Fruit fly (Drosophila melanogaster) S2 (cell line): ENCODE results near the gene xit.

Source experiments
- CG8478 ChIP-seq: fragments of >200 bp; optimal IDR thresholded peaks from 2 replicates; lab custom pipeline; 2018
- CTCF ChIP-seq, 2 experiments: fragments of >200 bp; optimal IDR thresholded peaks; 2 replicates each; lab custom pipeline; 2018

Gene xit

DNA sequence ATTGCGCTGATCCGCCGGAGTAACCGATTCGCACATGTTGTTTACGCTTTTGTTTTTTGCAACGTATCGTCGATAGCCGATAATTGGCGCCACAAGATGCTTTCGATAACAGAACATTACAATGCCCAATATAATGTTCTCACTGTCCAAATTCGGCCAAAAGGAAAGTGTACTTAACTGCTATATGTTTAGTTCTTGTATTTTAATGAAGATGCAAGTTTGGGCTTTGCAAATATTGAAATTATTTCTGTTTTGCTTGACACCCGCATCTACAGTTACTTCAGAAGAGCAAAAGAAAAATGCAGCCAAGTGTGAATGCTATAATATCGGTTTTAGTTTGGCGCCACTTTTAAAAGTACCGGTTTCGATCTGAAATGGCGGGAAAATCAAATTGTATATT, 31.8 kb downstream of the xit start:
- TF ChIP-seq CTCF (optimal IDR thresholded peaks at IDR 0.05; lab: Kevin White, UChicago) = no peak
- TF ChIP-seq CG8478 (lab: Kevin White, UChicago) = no peak

- TF ChIP-seq CG8478 (lab: Kevin White, UChicago) (no peak), CTCF (optimal IDR thresholded peaks at IDR 0.05; lab: Kevin White, UChicago) (no peak)
These were observed 32.6 kb downstream of the xit start for dm6 chrX:6853384-6853783.

DNA sequence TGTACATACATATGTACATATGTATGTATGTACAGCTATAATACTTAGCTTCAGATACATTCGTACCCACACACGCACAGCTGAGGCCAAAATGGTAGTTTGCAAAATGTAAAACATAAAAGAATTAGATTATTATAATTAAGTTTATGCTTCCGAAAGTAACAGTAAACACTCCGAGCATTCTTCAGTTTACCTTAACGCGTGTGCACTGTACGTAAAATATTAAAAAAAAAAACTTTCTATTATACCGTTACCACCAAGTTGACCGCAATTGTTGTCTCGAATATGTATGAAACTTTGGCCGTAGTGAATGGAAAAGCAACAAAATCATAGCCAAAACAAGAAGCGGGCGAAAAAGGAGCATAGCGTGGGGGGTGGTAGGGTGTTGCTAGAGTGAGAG, 33.7 kb downstream of the xit start:
- TF ChIP-seq CTCF (optimal IDR thresholded peaks at IDR 0.05; lab: Kevin White, UChicago) (no peak), CG8478 (lab: Kevin White, UChicago) (no peak)

DNA sequence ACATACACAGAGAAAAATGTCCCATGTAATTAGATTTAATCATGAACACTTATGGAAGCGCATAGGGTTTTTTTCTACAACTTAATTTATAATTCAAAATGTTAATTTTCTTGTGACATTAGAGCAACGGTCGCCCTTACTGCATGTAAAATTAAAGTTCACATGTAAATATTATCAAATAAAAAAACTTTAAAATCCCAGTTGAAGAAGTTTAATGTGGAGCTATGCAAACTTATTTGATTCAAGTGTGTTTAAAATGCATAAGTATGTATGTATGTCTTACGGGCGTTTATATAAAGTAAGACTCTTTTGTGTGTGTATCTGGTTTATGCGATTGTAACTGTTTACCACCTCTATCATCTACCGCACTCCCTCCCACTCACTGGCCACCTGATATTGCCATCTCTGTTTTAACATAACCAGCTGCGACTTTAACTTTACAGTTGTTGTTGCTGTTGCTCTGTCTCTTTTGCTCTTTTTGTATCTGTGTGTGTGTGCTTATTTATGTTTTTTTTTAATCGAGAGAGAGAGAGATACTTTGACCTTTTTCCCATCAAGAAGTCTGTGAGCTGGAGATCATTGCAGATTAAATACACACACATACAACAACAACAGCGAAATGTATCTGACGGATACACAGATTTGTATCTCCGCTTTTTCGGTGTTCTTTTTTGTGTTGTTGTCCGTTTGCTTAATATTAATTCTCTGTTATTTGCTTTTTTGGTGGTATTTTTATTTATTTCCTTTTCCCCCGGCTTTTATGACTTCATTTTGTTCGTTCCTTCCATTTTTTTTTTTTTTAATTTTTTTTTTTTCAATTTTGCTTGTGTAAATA, 34.8 kb downstream of the xit start:
- peak in 1 of 2 experiments; percentile 5 for TF ChIP-seq CTCF (optimal IDR thresholded peaks at IDR 0.05; lab: Kevin White, UChicago)
- no peak for TF ChIP-seq CG8478 (lab: Kevin White, UChicago)

DNA sequence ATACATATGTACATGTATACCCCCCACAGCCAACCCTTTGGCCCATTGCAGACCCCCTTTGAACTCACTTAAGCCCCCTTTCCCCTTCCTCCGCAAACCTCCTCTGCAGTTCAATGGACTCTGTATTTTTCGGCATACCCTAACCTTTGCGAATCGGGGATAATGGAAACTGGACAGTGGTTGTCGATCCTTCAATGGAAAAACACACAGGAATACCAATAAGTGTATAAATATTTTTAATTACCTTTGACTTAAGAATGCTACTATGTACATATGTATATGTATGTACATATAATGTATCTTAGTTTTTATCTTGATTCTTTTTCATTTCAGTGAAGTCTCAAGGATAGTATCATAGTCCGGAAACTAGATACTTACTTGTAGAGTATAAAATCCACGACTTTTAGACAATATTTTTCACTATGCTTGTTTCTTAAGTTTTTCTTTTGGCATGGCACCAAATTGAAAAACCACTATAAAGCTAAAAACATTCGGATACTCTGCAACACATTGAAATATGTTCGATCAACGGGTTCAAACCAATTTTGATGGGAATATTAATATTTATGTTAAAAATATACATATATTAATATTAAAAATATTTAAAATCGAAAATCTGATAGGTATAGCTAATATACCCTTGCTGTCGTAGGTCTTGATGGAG, 35.6 kb downstream of the xit start:
- TF ChIP-seq CG8478 (lab: Kevin White, UChicago) (no peak), CTCF (optimal IDR thresholded peaks at IDR 0.05; lab: Kevin White, UChicago) (no peak)

DNA sequence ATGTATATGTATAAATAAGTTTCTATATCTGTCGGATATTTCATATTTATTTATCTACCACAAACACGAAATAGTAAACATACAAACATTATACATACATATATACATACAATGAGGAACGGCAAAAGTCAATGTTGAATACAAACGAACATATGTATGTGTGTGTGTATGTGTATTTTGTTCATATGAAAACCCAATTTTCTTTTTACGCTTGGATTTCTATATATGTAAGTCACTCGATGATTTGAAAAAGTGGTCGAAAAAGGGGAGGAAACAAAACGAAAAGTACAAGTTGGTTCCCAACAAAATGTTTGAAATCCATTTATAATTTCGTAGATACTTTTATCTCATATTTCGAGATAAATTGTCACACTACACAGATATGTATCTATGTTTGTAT, 36.5 kb downstream of the xit start:
- TF ChIP-seq CTCF (optimal IDR thresholded peaks at IDR 0.05; lab: Kevin White, UChicago) = no peak
- no peak for TF ChIP-seq CG8478 (lab: Kevin White, UChicago)

- TF ChIP-seq CTCF (optimal IDR thresholded peaks at IDR 0.05; lab: Kevin White, UChicago) (no peak), CG8478 (lab: Kevin White, UChicago) (no peak)
These were observed 36.9 kb downstream of the xit start for dm6 chrX:6857693-6858092.

DNA sequence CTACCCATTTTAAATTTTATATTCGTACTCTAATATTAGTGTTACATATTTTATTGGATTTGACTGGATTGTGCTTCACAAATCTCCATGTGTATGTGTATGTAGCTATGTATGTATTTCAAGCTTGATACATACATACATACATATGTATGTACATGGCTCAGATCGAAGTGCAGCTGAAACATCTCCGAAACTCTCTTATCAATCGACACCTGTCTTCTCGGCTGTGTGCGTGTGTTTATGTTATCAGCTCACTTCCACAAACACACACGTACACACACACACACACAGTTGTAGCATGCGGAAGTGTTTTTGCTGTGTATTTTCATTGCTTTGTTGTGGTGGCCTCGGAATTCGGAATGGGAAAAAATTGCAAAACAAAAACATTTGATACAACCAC, 38.4 kb downstream of the xit start:
- TF ChIP-seq CG8478 (lab: Kevin White, UChicago) (no peak), CTCF (optimal IDR thresholded peaks at IDR 0.05; lab: Kevin White, UChicago) (no peak)

DNA sequence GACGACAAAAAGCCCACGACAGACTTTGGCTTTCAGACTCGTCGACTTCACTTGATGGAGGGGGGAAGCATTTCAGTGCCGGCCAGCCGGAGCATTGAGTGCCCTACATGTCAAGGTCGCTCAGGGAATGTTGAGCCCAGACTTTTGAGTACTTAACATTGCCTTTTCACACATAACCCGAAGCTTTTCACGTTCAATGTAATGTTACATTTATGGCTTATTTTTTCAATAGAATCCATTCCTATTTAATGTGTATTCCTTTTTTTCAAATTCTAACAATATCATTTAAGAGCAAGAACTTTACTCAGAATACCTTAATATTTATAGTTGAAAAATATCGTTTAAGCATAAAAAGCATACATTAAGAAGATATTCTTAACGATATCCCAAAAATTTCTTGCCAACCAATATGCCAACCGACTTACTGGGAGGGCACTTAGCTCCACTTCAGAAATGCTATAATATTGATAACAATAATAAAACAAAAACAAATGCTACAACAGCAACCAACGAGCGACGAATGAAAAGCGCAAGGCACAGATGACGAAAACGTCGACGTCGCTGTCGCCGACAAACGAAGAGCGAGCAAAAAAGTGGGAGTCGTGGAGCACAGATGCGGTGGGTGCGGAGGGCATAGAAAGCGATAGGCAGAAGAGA, 39.1 kb downstream of the xit start:
- no peak for TF ChIP-seq CTCF (optimal IDR thresholded peaks at IDR 0.05; lab: Kevin White, UChicago)
- no peak for TF ChIP-seq CG8478 (lab: Kevin White, UChicago)

DNA sequence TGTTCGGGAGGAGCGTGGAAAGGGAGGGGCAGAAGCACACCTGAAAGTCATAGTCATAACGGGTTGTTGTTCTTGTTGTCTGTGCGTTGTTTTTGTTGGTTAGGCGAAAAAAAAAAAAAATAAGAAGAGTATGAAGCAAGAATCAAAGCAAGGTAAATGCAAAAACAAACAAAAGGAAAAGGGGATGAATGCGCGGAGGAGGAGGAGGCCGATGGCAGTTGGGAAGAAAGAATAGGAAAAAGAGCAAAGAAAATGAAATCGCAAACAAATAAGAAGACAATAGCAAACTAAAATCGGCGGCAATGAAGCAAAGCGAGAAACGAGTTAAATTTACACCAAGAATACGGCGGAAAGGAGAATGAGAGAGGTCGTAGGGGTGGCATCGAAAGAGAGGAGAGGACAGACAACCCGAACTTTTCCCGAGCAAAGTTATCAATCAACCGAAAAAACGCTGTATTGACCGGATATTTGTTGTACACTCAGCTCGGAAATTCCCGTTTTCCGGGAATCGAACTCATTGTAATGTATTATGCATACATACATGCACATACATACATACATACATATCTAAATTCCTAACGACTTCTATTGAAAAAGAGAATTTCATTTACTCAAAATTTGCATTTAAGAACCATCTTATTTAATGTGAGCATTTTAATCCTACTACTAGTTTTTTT, 39.7 kb downstream of the xit start:
- TF ChIP-seq CG8478 (lab: Kevin White, UChicago) (no peak), CTCF (optimal IDR thresholded peaks at IDR 0.05; lab: Kevin White, UChicago) (no peak)

- TF ChIP-seq CTCF (optimal IDR thresholded peaks at IDR 0.05; lab: Kevin White, UChicago) = no peak
- TF ChIP-seq CG8478 (lab: Kevin White, UChicago) = no peak
These were observed 40.8 kb downstream of the xit start for dm6 chrX:6861523-6862077.

- TF ChIP-seq CTCF (optimal IDR thresholded peaks at IDR 0.05; lab: Kevin White, UChicago) = no peak
- TF ChIP-seq CG8478 (lab: Kevin White, UChicago) = no peak
These were observed 41.9 kb downstream of the xit start for dm6 chrX:6862521-6863288.

DNA sequence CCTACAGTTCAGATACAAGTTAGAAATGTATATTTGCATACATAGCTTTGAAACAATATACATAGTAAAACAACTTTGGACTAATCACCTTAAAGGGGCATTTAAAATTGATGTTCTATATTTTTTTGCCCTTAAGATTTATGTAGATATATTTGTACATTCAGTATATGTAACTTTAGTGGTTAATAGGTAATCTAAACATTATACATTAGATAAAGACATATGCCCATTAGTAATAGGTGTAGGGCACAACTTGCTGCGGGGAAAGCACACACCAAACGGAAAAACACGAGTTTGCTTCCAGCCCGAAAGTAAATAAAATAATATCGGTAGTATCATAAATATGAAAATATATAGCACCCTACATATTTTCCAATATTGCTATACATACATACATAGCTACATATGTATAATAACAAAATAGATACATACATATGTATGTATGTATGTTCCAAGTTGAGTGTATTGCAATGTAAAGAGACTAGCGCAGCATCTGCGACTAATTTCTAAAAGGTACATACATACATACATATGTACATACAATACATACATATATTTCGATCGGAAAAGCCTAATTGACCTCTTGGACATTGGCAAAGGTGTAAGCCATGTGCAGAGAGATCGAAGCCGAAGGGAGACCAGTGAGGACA, 42.6 kb downstream of the xit start, which contains the start of gene CG43736:
TSS of gene CG43736 (plus strand) at position 600 of the 650 bp plus-strand sequence.
- TF ChIP-seq CTCF (optimal IDR thresholded peaks at IDR 0.05; lab: Kevin White, UChicago) (no peak), CG8478 (lab: Kevin White, UChicago) (no peak)
